Worm (Caenorhabditis elegans) whole organism, midembryonic: ENCODE measurements around the gene rpn-7.

Source experiments
- T22C8.4 ChIP-seq: fragments of 200-800 bp; sonication (Bioruptor generic); IDR thresholded peaks from 2 replicates; pipeline ENCODE4 v1.3.6; 2022; ENCODE audit warnings: missing genetic modification characterization, missing compliant biosample characterization
- cog-1 ChIP-seq: sonication (generic microtip); optimal IDR thresholded peaks from 2 replicates; lab custom pipeline; 2016; ENCODE audit warnings: missing genetic modification characterization, missing compliant biosample characterization
- flt-1 ChIP-seq: fragments of 200-800 bp; sonication (Bioruptor generic); IDR thresholded peaks from 2 replicates; pipeline ENCODE4 v1.3.6; 2022; ENCODE audit warnings: missing genetic modification characterization, missing compliant biosample characterization
- klf-2 ChIP-seq: fragments of 200-800 bp; sonication (Bioruptor generic); conservative IDR thresholded peaks from 2 replicates; pipeline ENCODE4 v1.3.6; 2022; ENCODE audit warnings: missing genetic modification reagents, missing genetic modification characterization, missing compliant biosample characterization
- med-1 ChIP-seq: sonication (generic microtip); optimal IDR thresholded peaks from 2 replicates; lab custom pipeline; 2017; ENCODE audit warnings: missing genetic modification characterization, mild to moderate bottlenecking, missing compliant biosample characterization, antibody characterized with exemption, missing genetic modification reagents; ENCODE audit not compliant: insufficient read depth
- ref-1 ChIP-seq: fragments of 200-800 bp; sonication (Bioruptor generic); conservative IDR thresholded peaks from 2 replicates; pipeline ENCODE4 v1.3.6; 2022; ENCODE audit warnings: missing genetic modification reagents, missing genetic modification characterization, missing compliant biosample characterization
- tab-1 ChIP-seq: fragments of 200-800 bp; sonication (Bioruptor generic); IDR thresholded peaks from 2 replicates; pipeline ENCODE4 v1.3.6; 2022; ENCODE audit warnings: missing genetic modification characterization, missing compliant biosample characterization
- ztf-23 ChIP-seq: fragments of 200-800 bp; sonication (Bioruptor generic); IDR thresholded peaks from 2 replicates; pipeline ENCODE4 v1.3.6; 2022; ENCODE audit warnings: missing genetic modification reagents, missing genetic modification characterization, missing compliant biosample characterization
- ztf-29 ChIP-seq: fragments of 200-800 bp; sonication (Bioruptor generic); IDR thresholded peaks from 2 replicates; pipeline ENCODE4 v1.3.6; 2022; ENCODE audit warnings: missing genetic modification reagents, missing genetic modification characterization, missing compliant biosample characterization

The rpn-7 gene

DNA sequence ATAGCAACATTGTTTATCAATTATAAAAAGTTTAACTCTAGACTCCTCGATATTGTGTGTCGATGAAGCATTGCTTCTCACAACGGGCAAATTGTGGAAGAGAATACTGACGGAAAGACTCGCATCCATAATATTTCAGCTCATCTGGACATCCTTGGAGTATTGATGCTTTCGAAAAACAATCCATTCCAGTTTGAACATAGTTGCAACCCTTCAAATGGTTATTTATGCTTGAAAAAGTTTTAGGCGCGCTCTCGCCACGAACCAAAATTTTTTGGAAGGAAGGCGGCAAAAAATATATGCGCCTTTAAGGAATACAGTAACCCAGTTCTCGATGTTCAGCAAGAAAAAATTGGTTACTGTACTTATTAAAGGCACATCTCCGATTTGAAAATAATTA, 6.1 kb downstream of the rpn-7 start:
- TF ChIP-seq ztf-23 (GFP tag; lab: Robert Waterston, UW) (no peak), klf-2 (GFP tag; lab: Robert Waterston, UW) (no peak), med-1 (GFP tag; lab: Kevin White, UChicago) (no peak), ztf-29 (GFP tag; lab: Robert Waterston, UW) (no peak), tab-1 (GFP tag; lab: Robert Waterston, UW) (no peak), cog-1 (tag; lab: Kevin White, UChicago) (no peak), T22C8.4 (no peak), ref-1 (no peak), flt-1 (GFP tag; lab: Robert Waterston, UW) (no peak)

DNA sequence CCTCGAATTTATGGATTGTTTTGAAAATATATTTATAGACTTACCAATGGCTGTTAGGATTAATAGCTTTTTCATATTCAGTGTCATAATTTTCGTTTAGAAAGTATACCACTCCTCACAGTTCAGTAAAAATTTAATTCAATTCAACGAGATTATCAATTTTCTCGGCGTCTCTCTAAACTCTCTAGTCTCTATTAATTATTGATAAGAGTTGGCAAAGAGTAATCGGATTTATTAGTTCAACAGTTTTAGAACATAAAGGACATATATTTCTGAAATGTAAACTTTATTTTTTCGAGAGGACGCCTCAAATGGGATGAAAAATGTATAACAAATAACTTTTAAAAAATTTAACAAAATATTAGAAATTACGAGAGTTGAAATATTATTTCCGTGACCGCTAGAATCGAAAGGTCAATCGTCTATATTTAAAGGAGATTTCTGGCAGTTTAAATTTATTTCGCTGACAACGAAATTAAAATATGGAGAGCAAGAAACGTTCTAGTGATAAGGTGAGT, 7.6 kb downstream of the rpn-7 start, which contains the start of the genes nspg-11 and F49C12.15:
nspg-11 (minus strand) TSS at position 101 of the 518 bp plus-strand sequence.
F49C12.15 (plus strand) TSS at position 468 of the 518 bp plus-strand sequence.
- no peak for TF ChIP-seq med-1 (GFP tag; lab: Kevin White, UChicago)
- no peak for TF ChIP-seq T22C8.4
- no peak for TF ChIP-seq flt-1 (GFP tag; lab: Robert Waterston, UW)
- no peak for TF ChIP-seq klf-2 (GFP tag; lab: Robert Waterston, UW)
- no peak for TF ChIP-seq tab-1 (GFP tag; lab: Robert Waterston, UW)
- TF ChIP-seq cog-1 (tag; lab: Kevin White, UChicago), result no peak
- TF ChIP-seq ztf-23 (GFP tag; lab: Robert Waterston, UW), result no peak
- TF ChIP-seq ztf-29 (GFP tag; lab: Robert Waterston, UW), result no peak
- no peak for TF ChIP-seq ref-1

DNA sequence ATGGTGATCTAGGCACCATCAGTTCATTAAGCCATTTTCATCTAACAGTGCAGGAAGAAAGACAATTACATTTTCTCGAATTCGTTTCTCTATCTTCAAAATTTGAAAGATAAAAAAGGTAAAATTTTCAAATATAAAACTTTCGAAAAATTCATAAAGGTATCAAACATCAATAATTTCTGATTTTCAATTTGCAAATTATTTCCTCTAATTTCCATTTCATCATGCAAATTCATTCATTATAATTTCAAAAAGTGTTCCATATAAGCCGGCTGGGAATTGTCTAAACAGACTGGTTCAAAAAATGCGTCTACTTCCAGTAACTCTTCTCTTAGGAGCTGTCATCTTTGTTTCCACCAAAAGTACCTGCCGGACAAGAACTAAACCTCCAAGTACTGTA, 11.3 kb downstream of the rpn-7 start, which contains the start of gene clec-183:
clec-183 (plus strand) TSS at position 301 of the 400 bp plus-strand sequence.
- no peak for TF ChIP-seq cog-1 (tag; lab: Kevin White, UChicago)
- TF ChIP-seq tab-1 (GFP tag; lab: Robert Waterston, UW), result no peak
- TF ChIP-seq med-1 (GFP tag; lab: Kevin White, UChicago), result no peak
- no peak for TF ChIP-seq ztf-29 (GFP tag; lab: Robert Waterston, UW)
- TF ChIP-seq ref-1, result no peak
- TF ChIP-seq klf-2 (GFP tag; lab: Robert Waterston, UW), result no peak
- TF ChIP-seq ztf-23 (GFP tag; lab: Robert Waterston, UW), result no peak
- no peak for TF ChIP-seq T22C8.4
- no peak for TF ChIP-seq flt-1 (GFP tag; lab: Robert Waterston, UW)

DNA sequence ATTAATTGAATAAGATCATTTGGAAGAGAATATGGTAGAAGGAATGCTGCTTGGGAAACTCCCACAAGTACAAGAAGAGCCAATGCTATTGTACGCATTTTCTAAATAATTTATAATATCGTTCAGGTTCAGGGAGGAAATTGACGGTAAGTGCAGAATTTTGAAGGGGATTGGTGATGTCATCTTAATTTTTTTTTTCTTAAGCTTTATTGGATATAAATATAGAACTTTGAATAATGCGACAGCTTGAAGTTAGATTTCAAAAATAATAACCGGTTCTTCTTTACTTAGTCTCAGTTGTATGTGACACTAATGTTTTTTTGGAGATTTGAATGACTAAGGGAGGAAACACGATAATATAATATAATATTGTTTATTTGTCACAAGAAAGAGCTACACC, 14.3 kb downstream of the rpn-7 start, which contains the start of gene nspg-7.1:
nspg-7.1 (minus strand) TSS at position 101 of the 400 bp plus-strand sequence.
- no peak for TF ChIP-seq ztf-23 (GFP tag; lab: Robert Waterston, UW)
- TF ChIP-seq cog-1 (tag; lab: Kevin White, UChicago), result no peak
- TF ChIP-seq flt-1 (GFP tag; lab: Robert Waterston, UW), result no peak
- TF ChIP-seq ztf-29 (GFP tag; lab: Robert Waterston, UW), result no peak
- TF ChIP-seq tab-1 (GFP tag; lab: Robert Waterston, UW), result no peak
- no peak for TF ChIP-seq med-1 (GFP tag; lab: Kevin White, UChicago)
- no peak for TF ChIP-seq T22C8.4
- no peak for TF ChIP-seq klf-2 (GFP tag; lab: Robert Waterston, UW)
- TF ChIP-seq ref-1, result no peak

DNA sequence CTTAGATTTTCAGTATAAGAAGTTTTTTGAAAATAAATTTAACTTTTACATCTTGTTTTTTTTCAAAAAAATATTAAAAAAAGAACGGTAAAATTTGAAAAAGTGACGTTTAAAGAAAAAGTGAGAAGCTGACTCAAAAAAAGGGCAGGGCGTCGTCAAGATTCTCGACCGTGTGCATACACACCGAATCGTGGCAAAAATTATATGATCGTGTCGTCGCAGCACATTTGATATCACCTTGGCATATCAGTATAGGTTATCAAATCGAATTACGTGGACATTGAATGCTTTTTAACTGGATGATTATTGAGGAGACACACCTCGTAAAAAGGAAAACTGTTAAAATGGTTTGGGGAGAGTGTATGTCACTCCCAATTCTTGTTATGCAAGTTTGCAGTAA, 16.6 kb downstream of the rpn-7 start:
- TF ChIP-seq T22C8.4 (no peak), tab-1 (GFP tag; lab: Robert Waterston, UW) (no peak), klf-2 (GFP tag; lab: Robert Waterston, UW) (no peak), cog-1 (tag; lab: Kevin White, UChicago) (no peak), med-1 (GFP tag; lab: Kevin White, UChicago) (no peak), flt-1 (GFP tag; lab: Robert Waterston, UW) (no peak), ztf-29 (GFP tag; lab: Robert Waterston, UW) (no peak), ref-1 (no peak), ztf-23 (GFP tag; lab: Robert Waterston, UW) (no peak)

ce11 chrIV:9335552-9336251, 19.3 kb downstream of the rpn-7 start, which contains the start of the genes coa-4 and T20D3.14:
coa-4 (minus strand) TSS chrIV:9335602.
T20D3.14 (minus strand) TSS chrIV:9335909.
- no peak for TF ChIP-seq med-1 (GFP tag; lab: Kevin White, UChicago)
- TF ChIP-seq ztf-23 (GFP tag; lab: Robert Waterston, UW), result no peak
- no peak for TF ChIP-seq flt-1 (GFP tag; lab: Robert Waterston, UW)
- TF ChIP-seq ref-1, result no peak
- no peak for TF ChIP-seq klf-2 (GFP tag; lab: Robert Waterston, UW)
- no peak for TF ChIP-seq ztf-29 (GFP tag; lab: Robert Waterston, UW)
- no peak for TF ChIP-seq cog-1 (tag; lab: Kevin White, UChicago)
- no peak for TF ChIP-seq T22C8.4
- no peak for TF ChIP-seq tab-1 (GFP tag; lab: Robert Waterston, UW)

ce11 chrIV:9336538-9337090, 20.2 kb downstream of the rpn-7 start, which contains the start of gene T20D3.5:
T20D3.5 (plus strand) TSS chrIV:9337040.
- TF ChIP-seq med-1 (GFP tag; lab: Kevin White, UChicago) (no peak), klf-2 (GFP tag; lab: Robert Waterston, UW) (no peak), T22C8.4 (no peak), cog-1 (tag; lab: Kevin White, UChicago) (no peak), ztf-23 (GFP tag; lab: Robert Waterston, UW) (no peak), ztf-29 (GFP tag; lab: Robert Waterston, UW) (no peak), flt-1 (GFP tag; lab: Robert Waterston, UW) (no peak), tab-1 (GFP tag; lab: Robert Waterston, UW) (no peak), ref-1 (no peak)

ce11 chrIV:9339205-9339604, 22.8 kb downstream of the rpn-7 start, which contains the start of gene T20D3.6:
T20D3.6 (minus strand) TSS chrIV:9339305.
- TF ChIP-seq klf-2 (GFP tag; lab: Robert Waterston, UW) (no peak), ref-1 (no peak), tab-1 (GFP tag; lab: Robert Waterston, UW) (no peak), flt-1 (GFP tag; lab: Robert Waterston, UW) (no peak), ztf-29 (GFP tag; lab: Robert Waterston, UW) (no peak), T22C8.4 (no peak)
